Worm (Caenorhabditis elegans): Measurements from ENCODE around the gene C01G5.4.

Gene C01G5.4

DNA sequence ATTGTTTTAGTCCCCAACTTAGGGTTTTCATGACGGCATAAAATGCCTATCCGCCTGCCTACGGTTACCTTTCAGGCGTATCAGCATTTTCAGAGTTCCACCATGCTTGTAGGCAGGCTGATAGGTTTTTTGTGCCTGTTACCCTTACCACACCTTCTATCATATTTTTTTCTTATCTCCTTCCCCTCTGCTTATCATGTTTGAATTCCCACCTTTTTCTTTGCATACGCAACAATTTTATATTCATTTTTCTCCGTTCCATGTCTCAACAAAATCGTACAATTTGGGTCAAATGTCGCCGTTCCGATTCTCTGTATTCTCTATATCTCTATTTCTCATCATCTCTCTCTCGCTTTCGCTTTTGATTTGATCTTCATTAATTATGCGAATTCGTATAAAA is 12.0 kb upstream of the C01G5.4 start, which contains the start of gene C01G5.9:
C01G5.9 (plus strand) TSS at position 301 of the 400 bp plus-strand sequence.
- TF ChIP-seq B0336.3 (GFP tag; IDR thresholded peaks at IDR 0.05) (no peak), mcd-1 (GFP tag; IDR thresholded peaks at IDR 0.05) (no peak), F52B5.7 (tag; optimal IDR thresholded peaks at IDR 0.05) (no peak)

DNA sequence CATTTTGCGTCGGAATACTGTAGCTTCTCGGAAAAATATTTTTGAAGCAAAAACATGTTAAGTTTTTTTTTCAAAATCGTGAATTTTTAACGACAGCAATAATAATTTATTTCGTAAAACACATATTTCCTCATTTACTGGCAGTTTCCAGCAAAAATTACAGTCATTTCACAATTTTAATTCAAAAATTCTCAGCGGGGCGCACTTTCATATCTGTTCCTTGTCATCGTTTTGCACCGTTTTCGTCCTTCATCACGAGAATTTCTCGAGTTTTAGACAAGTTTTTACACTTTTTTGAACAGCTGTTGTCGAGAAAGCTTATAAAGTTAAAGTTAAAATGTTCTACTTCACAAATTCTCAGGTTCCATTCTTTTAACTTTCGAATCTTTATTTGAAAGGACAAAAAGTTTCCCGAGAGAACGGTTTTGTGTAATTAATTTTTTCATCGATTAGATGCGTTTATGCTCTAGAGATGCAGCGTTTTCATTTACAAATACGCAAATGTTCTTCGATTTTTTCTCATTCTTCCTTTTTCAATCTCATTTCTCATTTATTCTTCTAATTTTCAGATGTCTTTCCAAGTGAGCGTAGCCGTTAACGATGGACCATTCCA is 9.1 kb upstream of the C01G5.4 start, which contains the start of gene ddi-1:
ddi-1 (plus strand) TSS at position 563 of the 613 bp plus-strand sequence.
- TF ChIP-seq cebp-1 (GFP tag; IDR thresholded peaks at IDR 0.05) (no peak), cebp-1 (tag; optimal IDR thresholded peaks at IDR 0.05) (peak; percentile 78), hmg-20 (GFP tag; IDR thresholded peaks at IDR 0.05) (no peak), attf-5 (GFP tag; optimal IDR thresholded peaks at IDR 0.05) (peak; percentile 36), ceh-91 (GFP tag; IDR thresholded peaks at IDR 0.05) (no peak), snpc-4 (GFP tag; optimal IDR thresholded peaks at IDR 0.05) (no peak), snpc-4 (tag; optimal IDR thresholded peaks at IDR 0.05) (peak in 1 of 4 experiments; percentile 6), die-1 (tag; optimal IDR thresholded peaks at IDR 0.05) (no peak), zim-3 (tag; optimal IDR thresholded peaks at IDR 0.05) (no peak), nhr-80 (tag; optimal IDR thresholded peaks at IDR 0.05) (peak; percentile 1), Y67H2A.10 (GFP tag; conservative IDR thresholded peaks at IDR 0.05) (no peak), lsl-1 (GFP tag; optimal IDR thresholded peaks at IDR 0.05) (no peak)

DNA sequence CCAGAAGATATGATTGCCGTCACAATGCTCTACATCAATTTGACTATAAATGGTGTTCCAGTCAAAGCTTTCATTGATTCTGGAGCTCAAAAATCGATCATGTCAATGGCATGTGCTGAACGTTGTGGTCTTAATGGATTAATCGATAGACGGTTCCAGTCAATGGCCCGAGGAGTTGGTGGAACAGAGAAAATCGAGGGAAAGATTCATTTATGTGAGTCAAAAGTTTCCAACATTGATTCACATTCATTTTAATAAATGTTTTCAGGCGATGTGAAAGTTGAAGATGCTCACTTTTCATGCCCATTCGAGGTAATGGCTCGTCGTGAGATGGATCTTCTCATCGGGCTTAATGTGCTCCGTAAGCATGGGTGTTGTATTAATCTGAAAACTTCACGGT is 7.8 kb upstream of the C01G5.4 start:
- TF ChIP-seq fkh-3 (tag; optimal IDR thresholded peaks at IDR 0.05) (no peak), dpl-1 (GFP tag; optimal IDR thresholded peaks at IDR 0.05) (no peak), attf-6 (GFP tag; IDR thresholded peaks at IDR 0.05) (no peak), cebp-1 (GFP tag; IDR thresholded peaks at IDR 0.05) (no peak), cebp-1 (tag; optimal IDR thresholded peaks at IDR 0.05) (no peak), ztf-28 (GFP tag; IDR thresholded peaks at IDR 0.05) (no peak)

DNA sequence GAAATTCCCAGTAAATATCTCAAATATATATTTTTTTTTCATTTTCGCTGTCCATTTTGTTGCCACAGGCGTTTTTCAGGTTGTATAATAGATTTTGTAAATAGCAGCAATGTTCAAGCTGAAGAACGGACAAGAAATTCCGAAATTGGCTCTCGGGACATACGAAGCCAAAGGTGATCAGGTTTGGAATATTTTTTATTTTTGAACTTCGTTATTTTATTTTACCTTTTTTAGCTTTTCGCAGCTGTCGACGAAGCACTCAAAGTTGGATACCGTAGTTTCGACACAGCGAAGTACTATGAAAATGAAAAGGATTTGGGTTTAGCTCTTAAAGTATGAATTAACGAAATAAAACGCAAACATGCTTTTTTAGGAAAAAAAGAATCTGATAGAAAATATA is 7.0 kb upstream of the C01G5.4 start, which contains the start of gene C01G5.5:
C01G5.5 (plus strand) TSS at position 80 of the 400 bp plus-strand sequence.
- 0 out of 2 replicates have a peak, but pooled peaks have one; percentile 8 for TF ChIP-seq Y95B8A.8 (GFP tag; IDR thresholded peaks at IDR 0.05)
- TF ChIP-seq F23B12.7 (tag; optimal IDR thresholded peaks at IDR 0.05; ENCODE audit: insufficient read depth), result no peak
- no peak for TF ChIP-seq tbp1 (GFP tag; optimal IDR thresholded peaks at IDR 0.05)
- TF ChIP-seq cebp-1 (GFP tag; IDR thresholded peaks at IDR 0.05), result no peak
- TF ChIP-seq cebp-1 (tag; optimal IDR thresholded peaks at IDR 0.05), result peak; percentile 36
- TF ChIP-seq C06A6.2 (GFP tag; conservative IDR thresholded peaks at IDR 0.05), result no peak
- no peak for TF ChIP-seq B0019.2 (GFP tag; conservative IDR thresholded peaks at IDR 0.05)
- no peak for TF ChIP-seq lsl-1 (GFP tag; optimal IDR thresholded peaks at IDR 0.05)
- 0 out of 2 replicates have a peak, but pooled peaks have one; percentile 36 for TF ChIP-seq Y56A3A.18 (GFP tag; IDR thresholded peaks at IDR 0.05)
- no peak for TF ChIP-seq lag-1 (GFP tag; IDR thresholded peaks at IDR 0.05)
- TF ChIP-seq repo-1 (tag; optimal IDR thresholded peaks at IDR 0.05), result peak; percentile 10
- no peak for TF ChIP-seq lin-35 (GFP tag; optimal IDR thresholded peaks at IDR 0.05)
- TF ChIP-seq atf-7 (tag; optimal IDR thresholded peaks at IDR 0.05), result peak; percentile 7
- TF ChIP-seq F57C9.4 (tag; optimal IDR thresholded peaks at IDR 0.05), result no peak
- no peak for TF ChIP-seq snpc-4 (GFP tag; optimal IDR thresholded peaks at IDR 0.05)
- TF ChIP-seq snpc-4 (tag; optimal IDR thresholded peaks at IDR 0.05), result peak in 1 of 4 experiments; percentile 62
- TF ChIP-seq sdz-38 (tag; optimal IDR thresholded peaks at IDR 0.05), result no peak
- TF ChIP-seq Y67H2A.10 (GFP tag; conservative IDR thresholded peaks at IDR 0.05), result no peak
- TF ChIP-seq lin-40 (tag; optimal IDR thresholded peaks at IDR 0.05), result no peak
- no peak for TF ChIP-seq athp-1 (tag; optimal IDR thresholded peaks at IDR 0.05)
- TF ChIP-seq attf-6 (GFP tag; IDR thresholded peaks at IDR 0.05), result no peak
- TF ChIP-seq ztf-3 (GFP tag; optimal IDR thresholded peaks at IDR 0.05), result no peak
- peak; percentile 34 for TF ChIP-seq ceh-79 (tag; optimal IDR thresholded peaks at IDR 0.05)
- no peak for TF ChIP-seq lin-54 (GFP tag; optimal IDR thresholded peaks at IDR 0.05)
- no peak for TF ChIP-seq sea-2 (GFP tag; IDR thresholded peaks at IDR 0.05)
- no peak for TF ChIP-seq tbx-9 (tag; optimal IDR thresholded peaks at IDR 0.05; ENCODE audit: borderline replicate concordance)
- peak; percentile 50; the same call in 1 of the 2 replicates for TF ChIP-seq nfyb-1 (GFP tag; IDR thresholded peaks at IDR 0.05)

All from whole organism, young adult.